Fruit fly (Drosophila melanogaster): ENCODE measurements around the gene CG34382.

CG34382 gene

dm6 chr3L:9859624-9860023 is 19.2 kb upstream of the CG34382 start, which contains the start of gene CG10809 (continued):
- no peak for TF ChIP-seq pfk (GFP tag; optimal IDR thresholded peaks at IDR 0.05)
- TF ChIP-seq CG4617 (GFP tag; optimal IDR thresholded peaks at IDR 0.05; ENCODE audit: borderline replicate concordance) = peak; percentile 97
- no peak for TF ChIP-seq CG17568 (GFP tag; optimal IDR thresholded peaks at IDR 0.05)
- TF ChIP-seq wdn (GFP tag; IDR thresholded peaks at IDR 0.05) = no peak
- no peak for TF ChIP-seq dmrt99B (tag; optimal IDR thresholded peaks at IDR 0.05)
- TF ChIP-seq Lpt (GFP tag; optimal IDR thresholded peaks at IDR 0.05) = no peak
- TF ChIP-seq CG14050 (GFP tag; IDR thresholded peaks at IDR 0.05) = no peak
- peak; percentile 92 for TF ChIP-seq Dll (GFP tag; IDR thresholded peaks at IDR 0.05; ENCODE audit: partially characterized antibody)
- peak; percentile 93 for TF ChIP-seq Bgb (GFP tag; IDR thresholded peaks at IDR 0.05; ENCODE audit: partially characterized antibody)
- TF ChIP-seq HmgZ (tag; optimal IDR thresholded peaks at IDR 0.05) = peak; percentile 40
- TF ChIP-seq CG32772 (GFP tag; IDR thresholded peaks at IDR 0.05) = no peak
- TF ChIP-seq CG10274 (GFP tag; optimal IDR thresholded peaks at IDR 0.05) = no peak
- peak; percentile 95 for TF ChIP-seq CG13287 (GFP tag; IDR thresholded peaks at IDR 0.05; ENCODE audit: partially characterized antibody)
- no peak for TF ChIP-seq CG11085 (GFP tag; IDR thresholded peaks at IDR 0.05)
- peak; percentile 15 for TF ChIP-seq ind (GFP tag; optimal IDR thresholded peaks at IDR 0.05)
- no peak for TF ChIP-seq CG6765 (GFP tag; optimal IDR thresholded peaks at IDR 0.05)
- no peak for TF ChIP-seq CG14014 (GFP tag; IDR thresholded peaks at IDR 0.05)
- no peak for TF ChIP-seq so (GFP tag; IDR thresholded peaks at IDR 0.05)
- TF ChIP-seq HLH4C (GFP tag; IDR thresholded peaks at IDR 0.05; ENCODE audit: partially characterized antibody) = peak; percentile 89
- peak; percentile 32 for TF ChIP-seq CG13894 (tag; optimal IDR thresholded peaks at IDR 0.05)
- no peak for TF ChIP-seq CG3065 (GFP tag; optimal IDR thresholded peaks at IDR 0.05)
- TF ChIP-seq sim (GFP tag; IDR thresholded peaks at IDR 0.05) = no peak
- peak; percentile 73 for TF ChIP-seq phol (tag; optimal IDR thresholded peaks at IDR 0.05)
- peak; percentile 59 for TF ChIP-seq Dp (GFP tag; optimal IDR thresholded peaks at IDR 0.05)
- TF ChIP-seq ftz-f1 (GFP tag; optimal IDR thresholded peaks at IDR 0.05) = no peak
- peak; percentile 18 for TF ChIP-seq CG34376 (GFP tag; optimal IDR thresholded peaks at IDR 0.05)
- no peak for TF ChIP-seq BtbVII (GFP tag; optimal IDR thresholded peaks at IDR 0.05)
- TF ChIP-seq fu2 (GFP tag; optimal IDR thresholded peaks at IDR 0.05) = peak; percentile 7
- no peak for TF ChIP-seq B-H1 (GFP tag; IDR thresholded peaks at IDR 0.05)
- TF ChIP-seq CG31441 (GFP tag; IDR thresholded peaks at IDR 0.05) = 0 out of 2 replicates have a peak, but pooled peaks have one; percentile 13
- no peak for TF ChIP-seq CG4854 (GFP tag; optimal IDR thresholded peaks at IDR 0.05)
- TF ChIP-seq CG16779 (GFP tag; IDR thresholded peaks at IDR 0.05) = no peak
- no peak for TF ChIP-seq mirr (GFP tag; optimal IDR thresholded peaks at IDR 0.05)
- peak; percentile 45 for TF ChIP-seq lilli (GFP tag; optimal IDR thresholded peaks at IDR 0.05)
- no peak for TF ChIP-seq salm (tag; optimal IDR thresholded peaks at IDR 0.05)
- TF ChIP-seq HLH54F (GFP tag; optimal IDR thresholded peaks at IDR 0.05) = no peak
- no peak for TF ChIP-seq CG8765 (GFP tag; IDR thresholded peaks at IDR 0.05)
- TF ChIP-seq CrebB (tag; optimal IDR thresholded peaks at IDR 0.05) = no peak
- no peak for TF ChIP-seq dimm (GFP tag; IDR thresholded peaks at IDR 0.05)
- TF ChIP-seq zen (tag; optimal IDR thresholded peaks at IDR 0.05) = peak; percentile 49
- peak; percentile 28; the same call in 1 of the 3 replicates for TF ChIP-seq Dbx (GFP tag; IDR thresholded peaks at IDR 0.05)
- TF ChIP-seq pita (GFP tag; optimal IDR thresholded peaks at IDR 0.05) = no peak
- TF ChIP-seq Deaf1 (tag; optimal IDR thresholded peaks at IDR 0.05) = no peak
- peak; percentile 28 for TF ChIP-seq B-H2 (GFP tag; optimal IDR thresholded peaks at IDR 0.05)
- no peak for TF ChIP-seq gce (GFP tag; IDR thresholded peaks at IDR 0.05)
- peak; percentile 39 for TF ChIP-seq Xbp1 (GFP tag; optimal IDR thresholded peaks at IDR 0.05)
- TF ChIP-seq bowl (GFP tag; IDR thresholded peaks at IDR 0.05) = no peak
- no peak for TF ChIP-seq Oaz (GFP tag; IDR thresholded peaks at IDR 0.05)
- TF ChIP-seq Sox100B (GFP tag; optimal IDR thresholded peaks at IDR 0.05) = no peak
- peak; percentile 92 for TF ChIP-seq vnd (GFP tag; IDR thresholded peaks at IDR 0.05; ENCODE audit: partially characterized antibody)
- no peak for TF ChIP-seq CG30431 (GFP tag; optimal IDR thresholded peaks at IDR 0.05)
- peak; percentile 48 for TF ChIP-seq dmrt11E (tag; optimal IDR thresholded peaks at IDR 0.05)
